Fruit fly (Drosophila melanogaster): ENCODE results near the gene CG10472.
A peak's percentile ranks its signal among the peaks of the same experiment; 100 is the strongest.

CG10472 gene

DNA sequence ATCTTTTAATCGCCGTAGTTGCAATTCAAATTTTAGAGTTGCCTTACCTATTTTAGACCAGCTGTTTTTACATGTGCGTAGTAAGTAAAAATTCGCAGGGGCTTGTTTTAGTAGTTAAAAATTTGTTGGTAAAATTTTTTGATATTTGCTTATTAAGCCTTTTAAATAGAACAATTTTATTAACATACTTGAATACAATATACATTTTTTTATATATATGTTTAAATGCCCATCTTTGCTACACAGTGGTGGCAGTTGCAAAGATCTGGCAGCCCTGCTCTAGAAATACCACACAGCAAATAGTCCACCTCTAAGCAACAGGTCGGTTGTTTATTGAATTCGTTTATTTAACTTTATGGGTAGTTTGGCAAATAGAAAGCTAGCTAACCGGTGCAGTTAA lies 32.0 kb upstream of the CG10472 start, which contains the start of the genes CG10467 and loj (continued):
- peak; percentile 94 for TF ChIP-seq CG6163 (GFP tag; IDR thresholded peaks at IDR 0.05)
- TF ChIP-seq Met (GFP tag; optimal IDR thresholded peaks at IDR 0.05) = peak; percentile 87
- peak; percentile 89 for TF ChIP-seq esn (GFP tag; optimal IDR thresholded peaks at IDR 0.05)
- peak; percentile 89 for TF ChIP-seq CG10669 (GFP tag; optimal IDR thresholded peaks at IDR 0.05)
- peak; percentile 94 for TF ChIP-seq eg (GFP tag; IDR thresholded peaks at IDR 0.05)
- no peak for TF ChIP-seq CG6854 (GFP tag; optimal IDR thresholded peaks at IDR 0.05)
- peak; percentile 91 for TF ChIP-seq achi (GFP tag; optimal IDR thresholded peaks at IDR 0.05)
- TF ChIP-seq Hr39 (GFP tag; optimal IDR thresholded peaks at IDR 0.05) = peak; percentile 92
- peak; percentile 40 for TF ChIP-seq fd85E (GFP tag; optimal IDR thresholded peaks at IDR 0.05)
- peak; percentile 80 for TF ChIP-seq topi (GFP tag; optimal IDR thresholded peaks at IDR 0.05)
- TF ChIP-seq acj6 (GFP tag; optimal IDR thresholded peaks at IDR 0.05) = peak; percentile 94
- peak; percentile 82 for TF ChIP-seq dsx (GFP tag; optimal IDR thresholded peaks at IDR 0.05; ENCODE audit: poor library complexity, severe bottlenecking)
- TF ChIP-seq Hr4 (GFP tag; optimal IDR thresholded peaks at IDR 0.05) = peak; percentile 90
- TF ChIP-seq Ets96B (tag; optimal IDR thresholded peaks at IDR 0.05) = peak; percentile 89
- TF ChIP-seq spab (GFP tag; optimal IDR thresholded peaks at IDR 0.05) = peak; percentile 68
- peak; percentile 94 for TF ChIP-seq Sox15 (GFP tag; optimal IDR thresholded peaks at IDR 0.05)
- TF ChIP-seq CG3919 (GFP tag; optimal IDR thresholded peaks at IDR 0.05) = peak; percentile 91
- no peak for TF ChIP-seq CG16779 (tag; optimal IDR thresholded peaks at IDR 0.05)
- no peak; the same call in 1 of the 2 replicates for TF ChIP-seq CG15336 (GFP tag; IDR thresholded peaks at IDR 0.05)
- peak; percentile 74 to 83 for TF ChIP-seq salr (GFP tag; optimal IDR thresholded peaks at IDR 0.05)
- TF ChIP-seq CG8632 (GFP tag; optimal IDR thresholded peaks at IDR 0.05) = peak; percentile 87
- peak; percentile 82 for TF ChIP-seq Sox102F (GFP tag; optimal IDR thresholded peaks at IDR 0.05)
- TF ChIP-seq Sox14 (GFP tag; optimal IDR thresholded peaks at IDR 0.05) = peak; percentile 81
- TF ChIP-seq dac (GFP tag; optimal IDR thresholded peaks at IDR 0.05) = peak; percentile 78
- TF ChIP-seq CG8319 (GFP tag; optimal IDR thresholded peaks at IDR 0.05) = peak; percentile 85
- TF ChIP-seq CG3032 (tag; optimal IDR thresholded peaks at IDR 0.05) = peak; percentile 92
- peak; percentile 40 for TF ChIP-seq Hr38 (GFP tag; optimal IDR thresholded peaks at IDR 0.05)
- peak; percentile 22 for TF ChIP-seq CG9139 (GFP tag; optimal IDR thresholded peaks at IDR 0.05)
- TF ChIP-seq fkh (GFP tag; optimal IDR thresholded peaks at IDR 0.05) = peak; percentile 83
- TF ChIP-seq vri (GFP tag; optimal IDR thresholded peaks at IDR 0.05) = peak; percentile 68
- TF ChIP-seq CG6808 (GFP tag; optimal IDR thresholded peaks at IDR 0.05) = peak; percentile 75
- TF ChIP-seq Smox (GFP tag; optimal IDR thresholded peaks at IDR 0.05) = peak; percentile 85
- TF ChIP-seq CG7368 (GFP tag; optimal IDR thresholded peaks at IDR 0.05) = peak; percentile 84

DNA sequence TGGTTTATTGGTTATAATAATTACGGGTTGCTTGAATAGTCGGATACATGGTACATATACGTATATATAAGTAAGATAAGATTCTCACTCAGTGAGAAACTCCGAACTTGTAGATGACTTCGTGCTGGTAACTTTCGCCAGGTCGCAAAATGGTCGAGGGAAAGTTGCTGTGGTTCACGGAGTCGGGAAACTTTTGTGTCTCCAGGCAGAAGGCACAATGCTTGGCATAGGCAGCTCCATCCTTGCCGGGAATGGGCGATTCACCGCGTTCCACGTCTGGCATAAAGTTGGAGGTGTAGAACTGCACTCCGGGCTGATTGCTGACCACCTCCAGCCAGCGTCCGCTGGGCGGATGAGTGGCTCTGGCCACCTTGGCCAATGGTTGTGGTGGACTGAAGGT lies 30.5 kb upstream of the CG10472 start, which contains the start of gene CG10469:
Gene CG10469, minus strand, starts transcription at position 101 of the 400 bp plus-strand sequence.
- no peak for TF ChIP-seq CG32006 (GFP tag; optimal IDR thresholded peaks at IDR 0.05)
- TF ChIP-seq pdm3 (GFP tag; optimal IDR thresholded peaks at IDR 0.05) = no peak
- TF ChIP-seq fd85E (GFP tag; optimal IDR thresholded peaks at IDR 0.05) = no peak
- TF ChIP-seq fkh (GFP tag; optimal IDR thresholded peaks at IDR 0.05) = no peak
- TF ChIP-seq eg (GFP tag; IDR thresholded peaks at IDR 0.05) = no peak
- TF ChIP-seq CG1621 (tag; optimal IDR thresholded peaks at IDR 0.05) = no peak
- TF ChIP-seq CG16779 (tag; optimal IDR thresholded peaks at IDR 0.05) = no peak
- TF ChIP-seq ss (GFP tag; optimal IDR thresholded peaks at IDR 0.05) = no peak
- no peak for TF ChIP-seq CG6792 (GFP tag; optimal IDR thresholded peaks at IDR 0.05)
- no peak for TF ChIP-seq Eip78C (GFP tag)

dm6 chr3L:6085988-6086387 lies 23.3 kb upstream of the CG10472 start:
- TF ChIP-seq Eip75B (GFP tag; optimal IDR thresholded peaks at IDR 0.05) (no peak), Ets96B (tag; optimal IDR thresholded peaks at IDR 0.05) (no peak), salr (GFP tag; optimal IDR thresholded peaks at IDR 0.05) (no peak), CG3032 (tag; optimal IDR thresholded peaks at IDR 0.05) (no peak), CG4318 (GFP tag; optimal IDR thresholded peaks at IDR 0.05) (peak; percentile 6), fd85E (GFP tag; optimal IDR thresholded peaks at IDR 0.05) (no peak), vri (GFP tag; optimal IDR thresholded peaks at IDR 0.05) (no peak), Met (GFP tag; optimal IDR thresholded peaks at IDR 0.05) (peak; percentile 20), Gug (GFP tag; IDR thresholded peaks at IDR 0.05) (no peak), pdm3 (GFP tag; optimal IDR thresholded peaks at IDR 0.05) (peak; percentile 40), dsx (GFP tag; optimal IDR thresholded peaks at IDR 0.05; ENCODE audit: poor library complexity, severe bottlenecking) (no peak), Hr39 (GFP tag; optimal IDR thresholded peaks at IDR 0.05) (peak; percentile 2), svp (GFP tag) (no peak), Smox (GFP tag; optimal IDR thresholded peaks at IDR 0.05) (no peak), Blimp-1 (GFP tag; optimal IDR thresholded peaks at IDR 0.05) (no peak), CG10631 (GFP tag; optimal IDR thresholded peaks at IDR 0.05) (peak; percentile 36), CG31627 (GFP tag; optimal IDR thresholded peaks at IDR 0.05) (no peak), CG34406 (GFP tag; optimal IDR thresholded peaks at IDR 0.05) (no peak), CG32006 (GFP tag; optimal IDR thresholded peaks at IDR 0.05) (peak; percentile 58), CG11294 (GFP tag; IDR thresholded peaks at IDR 0.05) (no peak)
